Fruit fly (Drosophila melanogaster) whole organism, embryonic: ENCODE results near the gene Pink1.

Source experiments
- Ada2b ChIP-seq: fragments of 200-800 bp; sonication (Bioruptor generic); IDR thresholded peaks from 2 replicates; pipeline ENCODE4 v1.3.6; 2022; ENCODE audit warnings: missing biosample characterization, missing genetic modification characterization
- B-H2 ChIP-seq: fragments of 200-800 bp; sonication (Bioruptor generic); optimal IDR thresholded peaks from 2 replicates; lab custom pipeline; 2018; ENCODE audit warnings: missing biosample characterization, mild to moderate bottlenecking, missing genetic modification characterization
- CG10321 ChIP-seq: fragments of 200-800 bp; sonication (Bioruptor generic); IDR thresholded peaks from 2 replicates; pipeline ENCODE4 v1.3.6; 2022; ENCODE audit warnings: missing biosample characterization, missing genetic modification characterization
- CG10543 ChIP-seq: fragments of 200-800 bp; sonication (Bioruptor generic); optimal IDR thresholded peaks from 3 replicates; lab custom pipeline; 2017; ENCODE audit warnings: missing biosample characterization, mild to moderate bottlenecking, missing genetic modification characterization, moderate library complexity
- CG11456 ChIP-seq: fragments of 200-800 bp; sonication (Bioruptor generic); IDR thresholded peaks from 3 replicates; pipeline ENCODE4 v1.3.6; 2022; ENCODE audit warnings: missing biosample characterization, missing genetic modification characterization
- CG12299 ChIP-seq: fragments of 200-800 bp; sonication (Bioruptor generic); optimal IDR thresholded peaks from 2 replicates; lab custom pipeline; 2018; ENCODE audit warnings: missing biosample characterization, mild to moderate bottlenecking, missing genetic modification characterization
- CG14667 ChIP-seq: fragments of 200-800 bp; sonication (Bioruptor generic); IDR thresholded peaks from 2 replicates; pipeline ENCODE4 v1.3.6; 2022; ENCODE audit warnings: missing biosample characterization, missing genetic modification characterization
- CG15514 ChIP-seq: fragments of 200-800 bp; sonication (Bioruptor generic); optimal IDR thresholded peaks from 3 replicates; lab custom pipeline; 2017; ENCODE audit warnings: missing biosample characterization, missing genetic modification characterization, mild to moderate bottlenecking, moderate library complexity, missing genetic modification reagents
- CG2678 ChIP-seq: fragments of 200-800 bp; sonication (Bioruptor generic); optimal IDR thresholded peaks from 3 replicates; lab custom pipeline; 2019; ENCODE audit warnings: missing biosample characterization, mild to moderate bottlenecking, missing genetic modification characterization, moderate library complexity
- CG2712 ChIP-seq: fragments of 200-800 bp; optimal IDR thresholded peaks from 3 replicates; lab custom pipeline; 2019; ENCODE audit warnings: missing biosample characterization, mild to moderate bottlenecking, missing genetic modification characterization, moderate library complexity
- CG2875 ChIP-seq: fragments of 200-800 bp; sonication (Bioruptor generic); optimal IDR thresholded peaks from 2 replicates; lab custom pipeline; 2017; ENCODE audit warnings: missing biosample characterization, mild to moderate bottlenecking, missing genetic modification characterization, missing genetic modification reagents
- CG34376 ChIP-seq: fragments of 200-800 bp; sonication (Bioruptor generic); optimal IDR thresholded peaks from 2 replicates; lab custom pipeline; 2018; ENCODE audit warnings: missing biosample characterization, mild to moderate bottlenecking, missing genetic modification characterization
- CG3838 ChIP-seq: fragments of 200-800 bp; sonication (Bioruptor generic); optimal IDR thresholded peaks from 3 replicates; lab custom pipeline; 2016; ENCODE audit warnings: missing biosample characterization, missing genetic modification characterization
- CG7928 ChIP-seq: fragments of 200-800 bp; sonication (Bioruptor generic); optimal IDR thresholded peaks from 2 replicates; lab custom pipeline; 2017; ENCODE audit warnings: missing biosample characterization, mild to moderate bottlenecking, missing genetic modification characterization
- CG8944 ChIP-seq: fragments of 200-800 bp; sonication (Bioruptor generic); optimal IDR thresholded peaks from 3 replicates; lab custom pipeline; 2016; ENCODE audit warnings: missing biosample characterization, missing genetic modification characterization
- Chrac-16 ChIP-seq: fragments of 200-800 bp; sonication (Bioruptor generic); optimal IDR thresholded peaks from 3 replicates; lab custom pipeline; 2016; ENCODE audit warnings: missing biosample characterization, missing genetic modification characterization
- D19A ChIP-seq: fragments of 200-800 bp; optimal IDR thresholded peaks from 3 replicates; lab custom pipeline; 2019; ENCODE audit warnings: missing biosample characterization, mild to moderate bottlenecking, missing genetic modification characterization, moderate library complexity
- Drgx ChIP-seq: fragments of 200-800 bp; sonication (Bioruptor generic); IDR thresholded peaks from 2 replicates; pipeline ENCODE4 v1.3.6; 2022; ENCODE audit warnings: missing biosample characterization, missing genetic modification characterization
- Eip74EF ChIP-seq, 2 experiments: fragments of 200-800 bp in 1 of 2; fragments of >200 bp in 1 of 2; sonication (Bioruptor generic) in 1 of 2; optimal IDR thresholded peaks; 2 replicates each; lab custom pipeline; 2017 to 2019; ENCODE audit warnings: missing biosample characterization in 2 of 2, missing genetic modification characterization in 2 of 2, mild to moderate bottlenecking in 1 of 2, moderate library complexity in 1 of 2
- Ets65A ChIP-seq: fragments of 200-800 bp; sonication (Bioruptor generic); peaks from one replicate; lab custom pipeline; 2016; ENCODE audit warnings: missing biosample characterization, missing genetic modification characterization
- H2.0 ChIP-seq: fragments of 200-800 bp; sonication (Bioruptor generic); IDR thresholded peaks from 2 replicates; pipeline ENCODE4 v1.3.6; 2022; ENCODE audit warnings: missing biosample characterization, missing genetic modification characterization
- HLHmδ ChIP-seq: fragments of 200-800 bp; sonication (Bioruptor generic); optimal IDR thresholded peaks from 2 replicates; lab custom pipeline; 2018; ENCODE audit warnings: missing biosample characterization, mild to moderate bottlenecking, missing genetic modification characterization, moderate library complexity
- Hand ChIP-seq: fragments of 200-800 bp; sonication (Bioruptor generic); optimal IDR thresholded peaks from 2 replicates; lab custom pipeline; 2017; ENCODE audit warnings: mild to moderate bottlenecking, missing biosample characterization, missing genetic modification reagents, missing genetic modification characterization
- Hr3 ChIP-seq: fragments of 200-800 bp; sonication (Bioruptor generic); optimal IDR thresholded peaks from 3 replicates; lab custom pipeline; 2016; ENCODE audit warnings: missing biosample characterization, missing genetic modification characterization
- Hr39 ChIP-seq: fragments of >200 bp; optimal IDR thresholded peaks from 2 replicates; lab custom pipeline; 2017
- Hsf ChIP-seq: fragments of 200-800 bp; sonication (Bioruptor generic); optimal IDR thresholded peaks from 3 replicates; lab custom pipeline; 2016; ENCODE audit warnings: missing biosample characterization, missing genetic modification characterization
- Lpt ChIP-seq: fragments of >200 bp; optimal IDR thresholded peaks from 2 replicates; lab custom pipeline; 2018; ENCODE audit warnings: missing biosample characterization, missing genetic modification characterization
- Nf-YA ChIP-seq: fragments of 200-800 bp; sonication (Bioruptor generic); IDR thresholded peaks from 2 replicates; pipeline ENCODE4 v1.3.6; 2022; ENCODE audit warnings: missing biosample characterization, missing genetic modification characterization
- Nf-YC ChIP-seq: fragments of 200-800 bp; optimal IDR thresholded peaks from 3 replicates; lab custom pipeline; 2019; ENCODE audit warnings: missing biosample characterization, mild to moderate bottlenecking, missing genetic modification characterization, moderate library complexity
- Sry-δ ChIP-seq: fragments of 200-800 bp; sonication (Bioruptor generic); optimal IDR thresholded peaks from 2 replicates; lab custom pipeline; 2016; ENCODE audit warnings: missing biosample characterization, missing genetic modification characterization
- Vsx1 ChIP-seq: fragments of 200-800 bp; sonication (Bioruptor generic); optimal IDR thresholded peaks from 2 replicates; lab custom pipeline; 2017; ENCODE audit warnings: missing biosample characterization, mild to moderate bottlenecking, missing genetic modification characterization, missing genetic modification reagents
- ab ChIP-seq: fragments of 200-800 bp; sonication (Bioruptor generic); optimal IDR thresholded peaks from 2 replicates; lab custom pipeline; 2016; ENCODE audit warnings: missing biosample characterization, missing genetic modification characterization
- amos ChIP-seq: fragments of 200-800 bp; sonication (Bioruptor generic); IDR thresholded peaks from 2 replicates; pipeline ENCODE4 v1.3.6; 2022; ENCODE audit warnings: missing biosample characterization, missing genetic modification characterization; ENCODE audit not compliant: partially characterized antibody
- bsh ChIP-seq, 2 experiments: fragments of 200-800 bp; sonication (Bioruptor generic); optimal IDR thresholded peaks; 2 replicates each; lab custom pipeline; 2017 to 2018; ENCODE audit warnings: mild to moderate bottlenecking in 2 of 2, missing biosample characterization in 2 of 2, missing genetic modification characterization in 2 of 2, moderate library complexity in 1 of 2
- corto ChIP-seq: fragments of 200-800 bp; sonication (Bioruptor generic); optimal IDR thresholded peaks from 2 replicates; lab custom pipeline; 2016; ENCODE audit warnings: missing biosample characterization, mild to moderate bottlenecking, missing genetic modification characterization, moderate library complexity
- dati ChIP-seq: fragments of 200-800 bp; sonication (Bioruptor generic); IDR thresholded peaks from 2 replicates; pipeline ENCODE4 v1.3.6; 2022; ENCODE audit warnings: missing biosample characterization, missing genetic modification characterization
- fd3F ChIP-seq: fragments of 200-800 bp; sonication (Bioruptor generic); optimal IDR thresholded peaks from 2 replicates; lab custom pipeline; 2018; ENCODE audit warnings: missing biosample characterization, mild to moderate bottlenecking, missing genetic modification characterization, moderate library complexity
- insv ChIP-seq, 2 experiments: fragments of 200-800 bp; sonication (Bioruptor generic); optimal IDR thresholded peaks; 3 replicates each; lab custom pipeline; 2016 to 2018; ENCODE audit warnings: missing biosample characterization in 2 of 2, missing genetic modification characterization in 2 of 2
- lov ChIP-seq, 2 experiments: fragments of 200-800 bp in 1 of 2; fragments of >200 bp in 1 of 2; sonication (Bioruptor generic) in 1 of 2; IDR thresholded peaks in 1 of 2; optimal IDR thresholded peaks in 1 of 2; 2 replicates in 1 of 2; 3 replicates in 1 of 2; pipeline versions ENCODE4 v1.3.6 to Lab custom; 2017 to 2022; ENCODE audit warnings: missing biosample characterization in 1 of 2, missing genetic modification characterization in 1 of 2
- luna ChIP-seq: fragments of 200-800 bp; sonication (Bioruptor generic); optimal IDR thresholded peaks from 2 replicates; lab custom pipeline; 2016; ENCODE audit warnings: missing biosample characterization, missing genetic modification characterization
- phol ChIP-seq: fragments of 200-800 bp; sonication (Bioruptor generic); optimal IDR thresholded peaks from 3 replicates; lab custom pipeline; 2018; ENCODE audit warnings: missing biosample characterization, mild to moderate bottlenecking, missing genetic modification characterization, moderate library complexity
- salm ChIP-seq: fragments of 200-800 bp; sonication (Bioruptor generic); optimal IDR thresholded peaks from 2 replicates; lab custom pipeline; 2018; ENCODE audit warnings: missing biosample characterization, mild to moderate bottlenecking, missing genetic modification characterization
- sisA ChIP-seq: fragments of 200-800 bp; sonication (Bioruptor generic); IDR thresholded peaks from 2 replicates; pipeline ENCODE4 v1.3.6; 2022; ENCODE audit warnings: missing biosample characterization, missing genetic modification characterization
- slp2 ChIP-seq: fragments of 200-800 bp; sonication (Bioruptor generic); optimal IDR thresholded peaks from 2 replicates; lab custom pipeline; 2016; ENCODE audit warnings: missing biosample characterization, missing genetic modification characterization
- stc ChIP-seq: fragments of 200-800 bp; sonication (Bioruptor generic); IDR thresholded peaks from 2 replicates; pipeline ENCODE4 v1.3.6; 2022; ENCODE audit warnings: missing biosample characterization, missing genetic modification characterization
- tap ChIP-seq: fragments of 200-800 bp; optimal IDR thresholded peaks from 3 replicates; lab custom pipeline; 2019; ENCODE audit warnings: missing biosample characterization, mild to moderate bottlenecking, missing genetic modification characterization, moderate library complexity
- ttk ChIP-seq: fragments of 200-800 bp; sonication (Bioruptor generic); IDR thresholded peaks from 2 replicates; pipeline ENCODE4 v2.1.2; 2022; ENCODE audit warnings: missing biosample characterization, missing genetic modification characterization
- zen ChIP-seq: fragments of 200-800 bp; sonication (Bioruptor generic); optimal IDR thresholded peaks from 3 replicates; lab custom pipeline; 2018; ENCODE audit warnings: missing biosample characterization, mild to moderate bottlenecking, missing genetic modification characterization, moderate library complexity

Pink1 gene

DNA sequence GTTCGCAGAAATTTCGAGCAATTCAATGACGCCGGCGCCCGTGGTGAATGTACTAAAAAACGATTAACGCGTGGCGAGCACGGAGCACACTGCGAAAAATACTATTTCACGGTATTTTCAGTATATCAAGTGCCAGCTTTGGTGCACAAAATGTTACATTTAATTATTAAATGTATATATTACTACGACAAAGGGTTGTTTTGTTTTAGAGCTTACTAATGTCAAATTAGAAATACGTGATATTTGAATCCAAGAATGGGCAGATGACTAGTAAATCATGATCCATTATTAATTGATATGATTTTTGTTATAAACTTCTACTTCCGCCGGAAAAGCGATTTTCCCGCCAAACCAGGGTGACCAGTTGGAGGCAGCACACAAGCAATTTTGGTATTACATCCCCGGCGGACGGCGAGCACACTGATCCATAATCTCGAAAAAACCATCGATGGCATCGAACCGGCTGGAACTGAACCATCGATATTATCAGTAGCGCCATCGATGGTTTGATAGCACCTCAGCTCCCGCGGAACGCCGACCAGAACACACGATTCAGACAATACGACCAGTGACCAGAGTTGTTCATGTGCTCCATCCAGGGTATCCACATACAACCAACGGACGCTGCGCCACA lies 29.3 kb upstream of the Pink1 start, which contains the start of the genes CG3226 and Cdc7 (continued):
- TF ChIP-seq CG10321 (GFP tag; lab: Robert Waterston, UW) (peak; percentile 39; the same call in 1 of the 2 replicates), Hr3 (GFP tag; lab: Kevin White, UChicago) (peak; percentile 21), dati (GFP tag; lab: Robert Waterston, UW) (0 out of 2 replicates have a peak, but pooled peaks have one; percentile 35), Vsx1 (peak; percentile 78), Lpt (GFP tag; lab: Kevin White, UChicago) (no peak), ab (no peak), bsh (GFP tag; optimal IDR thresholded peaks at IDR 0.05; lab: Kevin White, UChicago) (peak in 1 of 2 experiments; percentile 52), salm (tag; lab: Kevin White, UChicago) (peak; percentile 62), CG2712 (tag; lab: Kevin White, UChicago) (peak; percentile 63), B-H2 (peak; percentile 80), D19A (tag; lab: Kevin White, UChicago) (peak; percentile 41), CG2875 (peak; percentile 78), CG8944 (GFP tag; lab: Kevin White, UChicago) (peak; percentile 13), Eip74EF (GFP tag; optimal IDR thresholded peaks at IDR 0.05; lab: Kevin White, UChicago) (peak in 1 of 2 experiments; percentile 62), Chrac-16 (peak; percentile 38), tap (tag; lab: Kevin White, UChicago) (peak; percentile 47), lov (optimal IDR thresholded peaks at IDR 0.05; lab: Kevin White, UChicago) (no peak), lov (GFP tag; IDR thresholded peaks at IDR 0.05; lab: Robert Waterston, UW) (0 out of 3 replicates have a peak, but pooled peaks have one; percentile 46), fd3F (peak; percentile 57), Hsf (GFP tag; lab: Kevin White, UChicago) (peak; percentile 56), CG34376 (GFP tag; lab: Kevin White, UChicago) (peak; percentile 93), corto (GFP tag; lab: Kevin White, UChicago) (no peak), zen (tag; lab: Kevin White, UChicago) (peak; percentile 23), amos (GFP tag; lab: Robert Waterston, UW) (peak; percentile 87), Drgx (GFP tag; lab: Robert Waterston, UW) (0 out of 2 replicates have a peak, but pooled peaks have one; percentile 8), Nf-YC (tag; lab: Kevin White, UChicago) (peak; percentile 72), H2.0 (GFP tag; lab: Robert Waterston, UW) (peak; percentile 28; the same call in 1 of the 2 replicates), Ets65A (GFP tag; lab: Kevin White, UChicago) (peak; percentile 93), Ada2b (GFP tag; lab: Robert Waterston, UW) (peak; percentile 33; the same call in 1 of the 2 replicates), CG15514 (GFP tag; lab: Kevin White, UChicago) (peak; percentile 92), CG7928 (peak; percentile 43), sisA (GFP tag; lab: Robert Waterston, UW) (no peak), Sry-δ (GFP tag; lab: Kevin White, UChicago) (peak; percentile 73), CG11456 (peak; percentile 78; the same call in 2 of the 3 replicates), CG14667 (GFP tag; lab: Robert Waterston, UW) (no peak; the same call in 1 of the 2 replicates), CG3838 (GFP tag; lab: Kevin White, UChicago) (peak; percentile 35), HLHmδ (GFP tag; lab: Kevin White, UChicago) (peak; percentile 76), insv (GFP tag; optimal IDR thresholded peaks at IDR 0.05; lab: Kevin White, UChicago) (peak in 1 of 2 experiments; percentile 66), phol (peak; percentile 74), stc (GFP tag; lab: Robert Waterston, UW) (peak; percentile 65; the same call in 1 of the 2 replicates), CG12299 (tag; lab: Kevin White, UChicago) (peak; percentile 70), ttk (0 out of 2 replicates have a peak, but pooled peaks have one; percentile 49), CG2678 (tag; lab: Kevin White, UChicago) (peak; percentile 68), CG10543 (GFP tag; lab: Kevin White, UChicago) (peak; percentile 82), slp2 (GFP tag; lab: Kevin White, UChicago) (peak; percentile 19), Hand (GFP tag; lab: Kevin White, UChicago) (peak; percentile 65), luna (no peak), Hr39 (no peak), Nf-YA (GFP tag; lab: Robert Waterston, UW) (no peak)
